Fruit fly (Drosophila melanogaster): ENCODE results near the gene Poxm.

Poxm gene

dm6 chr3R:8334982-8335381, 1.4 kb upstream of the Poxm start:
- TF ChIP-seq dm (GFP tag; optimal IDR thresholded peaks at IDR 0.05) (no peak), Taf1 (GFP tag; IDR thresholded peaks at IDR 0.05) (no peak), CG7372 (GFP tag; IDR thresholded peaks at IDR 0.05) (0 out of 2 replicates have a peak, but pooled peaks have one; percentile 3), Vsx1 (GFP tag; optimal IDR thresholded peaks at IDR 0.05) (no peak), crp (GFP tag; optimal IDR thresholded peaks at IDR 0.05) (no peak), CG15479 (GFP tag; optimal IDR thresholded peaks at IDR 0.05) (peak; percentile 41), tll (GFP tag; optimal IDR thresholded peaks at IDR 0.05) (peak in 1 of 2 experiments; percentile 27), CG10462 (GFP tag; optimal IDR thresholded peaks at IDR 0.05) (no peak), zen (tag; optimal IDR thresholded peaks at IDR 0.05) (peak; percentile 44), Elba2 (GFP tag; optimal IDR thresholded peaks at IDR 0.05) (peak; percentile 93), insv (GFP tag; optimal IDR thresholded peaks at IDR 0.05) (peak in 1 of 2 experiments; percentile 8)

- TF ChIP-seq CG7357 (GFP tag; IDR thresholded peaks at IDR 0.05) (0 out of 3 replicates have a peak, but pooled peaks have one; percentile 4), Nf-YB (GFP tag; optimal IDR thresholded peaks at IDR 0.05) (peak; percentile 91), CG7556 (GFP tag; optimal IDR thresholded peaks at IDR 0.05) (peak; percentile 31), CG6791 (GFP tag; IDR thresholded peaks at IDR 0.05; ENCODE audit: partially characterized antibody) (peak; percentile 19; the same call in 1 of the 3 replicates), sr (GFP tag; IDR thresholded peaks at IDR 0.05) (peak; percentile 78; the same call in 2 of the 3 replicates), CG17328 (GFP tag; IDR thresholded peaks at IDR 0.05) (no peak), wek (GFP tag; optimal IDR thresholded peaks at IDR 0.05) (no peak), mirr (GFP tag; optimal IDR thresholded peaks at IDR 0.05) (no peak), Trl (optimal IDR thresholded peaks at IDR 0.05) (peak in 1 of 2 experiments; percentile 54), Trl (GFP tag; optimal IDR thresholded peaks at IDR 0.05) (no peak), zfh1 (GFP tag; IDR thresholded peaks at IDR 0.05) (no peak), CG6854 (GFP tag; optimal IDR thresholded peaks at IDR 0.05) (no peak), CG8359 (GFP tag; optimal IDR thresholded peaks at IDR 0.05; ENCODE audit: borderline replicate concordance) (no peak), CG30403 (GFP tag; optimal IDR thresholded peaks at IDR 0.05) (peak; percentile 19)
These were observed 835 bp upstream of the Poxm start for dm6 chr3R:8334471-8334783.

- TF ChIP-seq bowl (GFP tag; IDR thresholded peaks at IDR 0.05), result no peak
- no peak for TF ChIP-seq Blimp-1 (GFP tag; optimal IDR thresholded peaks at IDR 0.05)
- TF ChIP-seq bab2 (GFP tag; optimal IDR thresholded peaks at IDR 0.05), result no peak
- TF ChIP-seq dati (GFP tag; IDR thresholded peaks at IDR 0.05), result no peak
- no peak for TF ChIP-seq so (GFP tag; IDR thresholded peaks at IDR 0.05)
- TF ChIP-seq CG2875 (GFP tag; optimal IDR thresholded peaks at IDR 0.05), result no peak
- TF ChIP-seq zf30C (GFP tag; optimal IDR thresholded peaks at IDR 0.05), result no peak
- no peak for TF ChIP-seq bsh (GFP tag; optimal IDR thresholded peaks at IDR 0.05)
These were observed 4.0 kb downstream of the Poxm start for dm6 chr3R:8329628-8330027.

dm6 chr3R:8327967-8328789, 5.4 kb downstream of the Poxm start:
- TF ChIP-seq Ets65A (GFP tag) (peak; percentile 80), HLH3B (GFP tag; IDR thresholded peaks at IDR 0.05) (no peak), chm (GFP tag; IDR thresholded peaks at IDR 0.05) (no peak), sens (GFP tag) (peak; percentile 19)
